Worm (Caenorhabditis elegans) whole organism, L4/young adult: ENCODE data around the gene K09E9.7.

Source experiments
- W03F9.2 ChIP-seq: fragments of 150-350 bp; optimal IDR thresholded peaks from 2 replicates; lab custom pipeline; 2014; ENCODE audit warnings: missing biosample characterization, missing genetic modification characterization
- dao-5 ChIP-seq: sonication (generic microtip); optimal IDR thresholded peaks from 2 replicates; lab custom pipeline; 2016; ENCODE audit warnings: missing genotype, missing genetic modification characterization, moderate library complexity, missing compliant biosample characterization
- him-1 ChIP-seq: sonication (generic microtip); optimal IDR thresholded peaks from 2 replicates; lab custom pipeline; 2016; ENCODE audit warnings: missing genotype, missing genetic modification reagents, missing genetic modification characterization, missing compliant biosample characterization

DNA sequence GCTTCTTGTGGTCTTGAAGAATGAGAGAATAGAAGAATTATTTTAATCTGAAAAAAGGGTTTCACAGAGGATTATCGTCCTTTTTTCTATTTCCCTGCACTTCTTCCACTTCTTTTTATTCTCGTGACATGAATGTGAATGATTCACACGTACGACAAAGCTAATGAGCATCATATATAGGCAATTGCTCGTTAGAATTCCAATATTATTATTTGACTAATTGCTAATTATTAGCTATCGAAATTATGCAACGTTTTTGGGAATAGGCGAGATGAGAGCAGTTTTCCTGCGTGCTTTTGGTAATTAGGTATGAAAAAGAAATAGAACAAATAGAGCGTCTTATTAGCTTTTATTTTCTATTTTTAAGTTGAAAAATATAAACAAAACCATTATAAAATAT is 17.1 kb downstream of the K09E9.7 start:
- TF ChIP-seq him-1 (tag; lab: Kevin White, UChicago) (no peak), dao-5 (tag; lab: Kevin White, UChicago) (no peak), W03F9.2 (tag; lab: Kevin White, UChicago) (no peak)
